Fruit fly (Drosophila melanogaster) whole organism, wandering third instar larva: ENCODE data around the gene St2.

ENCODE experiments used
- Abd-B ChIP-seq: fragments of >200 bp; optimal IDR thresholded peaks from 2 replicates; lab custom pipeline; 2017; ENCODE audit warnings: missing biosample characterization, missing genetic modification characterization
- CG32264 ChIP-seq: fragments of 200-800 bp; sonication (Bioruptor generic); optimal IDR thresholded peaks from 2 replicates; lab custom pipeline; 2016; ENCODE audit warnings: missing biosample characterization, missing genetic modification characterization
- CG9705 ChIP-seq: fragments of 200-800 bp; sonication (Bioruptor generic); optimal IDR thresholded peaks from 2 replicates; lab custom pipeline; 2018; ENCODE audit warnings: missing biosample characterization, mild to moderate bottlenecking, missing genetic modification characterization
- CrebA ChIP-seq: fragments of 200-800 bp; sonication (Bioruptor generic); optimal IDR thresholded peaks from 2 replicates; lab custom pipeline; 2016; ENCODE audit warnings: missing biosample characterization, mild to moderate bottlenecking, missing genetic modification characterization, borderline replicate concordance
- Dfd ChIP-seq: fragments of >200 bp; optimal IDR thresholded peaks from 2 replicates; lab custom pipeline; 2017; ENCODE audit warnings: missing biosample characterization, missing genetic modification characterization
- Dif ChIP-seq: fragments of 200-275, 200-300 bp; sonication (Bioruptor generic); optimal IDR thresholded peaks from 2 replicates; lab custom pipeline; 2018; ENCODE audit warnings: missing biosample characterization, missing genetic modification characterization; ENCODE audit not compliant: partially characterized antibody
- GATAd ChIP-seq: sonication (Bioruptor generic); optimal IDR thresholded peaks from 2 replicates; lab custom pipeline; 2016; ENCODE audit warnings: missing biosample characterization, missing genetic modification characterization
- HLH106 ChIP-seq: fragments of 200-800 bp; optimal IDR thresholded peaks from 3 replicates; lab custom pipeline; 2019; ENCODE audit warnings: missing biosample characterization, mild to moderate bottlenecking, missing genetic modification characterization, moderate library complexity
- Hr78 ChIP-seq: fragments of >200 bp; optimal IDR thresholded peaks from 2 replicates; lab custom pipeline; 2017; ENCODE audit warnings: missing biosample characterization, missing genetic modification characterization
- Hr83 ChIP-seq: fragments of 200-300 bp; sonication (Bioruptor generic); optimal IDR thresholded peaks from 2 replicates; lab custom pipeline; 2016; ENCODE audit warnings: missing biosample characterization, mild to moderate bottlenecking, missing genetic modification characterization, moderate library complexity; ENCODE audit not compliant: poor library complexity, severe bottlenecking
- Mio ChIP-seq: sonication (Bioruptor generic); optimal IDR thresholded peaks from 2 replicates; lab custom pipeline; 2016; ENCODE audit warnings: missing biosample characterization, missing genetic modification characterization
- N ChIP-seq: fragments of >200 bp; optimal IDR thresholded peaks from 2 replicates; lab custom pipeline; 2018; ENCODE audit warnings: missing biosample characterization, missing external identifiers, missing genetic modification characterization
- OdsH ChIP-seq: fragments of 200-800 bp; sonication (Bioruptor generic); optimal IDR thresholded peaks from 2 replicates; lab custom pipeline; 2016; ENCODE audit warnings: missing biosample characterization, mild to moderate bottlenecking, missing genetic modification characterization
- Rel ChIP-seq, 2 experiments: fragments of 200-800 bp; sonication (Bioruptor generic) in 1 of 2; optimal IDR thresholded peaks; 2 replicates in 1 of 2; 3 replicates in 1 of 2; lab custom pipeline; 2016 to 2019; ENCODE audit warnings: mild to moderate bottlenecking in 2 of 2, missing biosample characterization in 2 of 2, missing genetic modification characterization in 2 of 2, moderate library complexity in 1 of 2
- Sp1 ChIP-seq: fragments of 200-800 bp; sonication (Bioruptor generic); optimal IDR thresholded peaks from 3 replicates; lab custom pipeline; 2019; ENCODE audit warnings: missing biosample characterization, mild to moderate bottlenecking, missing genetic modification characterization, moderate library complexity
- Vsx2 ChIP-seq: fragments of 200-300, 225-300 bp; sonication (Bioruptor generic); optimal IDR thresholded peaks from 2 replicates; lab custom pipeline; 2018; ENCODE audit warnings: missing biosample characterization, missing genetic modification characterization; ENCODE audit not compliant: partially characterized antibody
- br ChIP-seq: fragments of 200-800 bp; sonication (Bioruptor generic); optimal IDR thresholded peaks from 2 replicates; lab custom pipeline; 2016; ENCODE audit warnings: missing biosample characterization, missing genetic modification characterization
- brk ChIP-seq: fragments of 200-800 bp; sonication (Bioruptor generic); optimal IDR thresholded peaks from 2 replicates; lab custom pipeline; 2016; ENCODE audit warnings: missing biosample characterization, mild to moderate bottlenecking, missing genetic modification characterization
- dl ChIP-seq, 2 experiments: fragments of 175-275, 200-275 bp in 1 of 2; fragments of 200-275 bp in 1 of 2; sonication (Bioruptor generic); optimal IDR thresholded peaks; lab custom pipeline; 2018; ENCODE audit warnings: mild to moderate bottlenecking in 2 of 2, missing biosample characterization in 2 of 2, missing genetic modification characterization in 2 of 2, moderate library complexity in 2 of 2; ENCODE audit not compliant: partially characterized antibody in 2 of 2, insufficient read depth in 1 of 2
- dmrt93B ChIP-seq: fragments of 200-800 bp; sonication (Bioruptor generic); optimal IDR thresholded peaks from 2 replicates; lab custom pipeline; 2018; ENCODE audit warnings: missing biosample characterization, mild to moderate bottlenecking, missing genetic modification characterization
- dsf ChIP-seq: sonication (Bioruptor generic); optimal IDR thresholded peaks from 2 replicates; lab custom pipeline; 2016; ENCODE audit warnings: missing biosample characterization, missing genetic modification characterization, borderline replicate concordance
- foxo ChIP-seq, 2 experiments: fragments of 200-800 bp; sonication (Bioruptor generic); optimal IDR thresholded peaks; 2 replicates in 1 of 2; 3 replicates in 1 of 2; lab custom pipeline; 2016 to 2017; ENCODE audit warnings: missing biosample characterization in 2 of 2, missing genetic modification characterization in 2 of 2
- fru ChIP-seq: fragments of 200-800 bp; sonication (Bioruptor generic); optimal IDR thresholded peaks from 3 replicates; lab custom pipeline; 2016; ENCODE audit warnings: missing biosample characterization, mild to moderate bottlenecking, missing genetic modification characterization
- h ChIP-seq: fragments of 200-800 bp; sonication (Bioruptor generic); optimal IDR thresholded peaks from 3 replicates; lab custom pipeline; 2016; ENCODE audit warnings: missing biosample characterization, mild to moderate bottlenecking, missing genetic modification characterization
- jim ChIP-seq: fragments of 175-275, 200-325 bp; sonication (Bioruptor generic); optimal IDR thresholded peaks from 2 replicates; lab custom pipeline; 2016; ENCODE audit warnings: missing biosample characterization, mild to moderate bottlenecking, missing genetic modification characterization
- lola ChIP-seq: fragments of >200 bp; optimal IDR thresholded peaks from 2 replicates; lab custom pipeline; 2017; ENCODE audit warnings: missing biosample characterization, missing genetic modification characterization
- pan ChIP-seq: fragments of >200 bp; optimal IDR thresholded peaks from 2 replicates; lab custom pipeline; 2017
- psq ChIP-seq: fragments of 200-800 bp; sonication (Bioruptor generic); optimal IDR thresholded peaks from 3 replicates; lab custom pipeline; 2017; ENCODE audit warnings: missing biosample characterization, mild to moderate bottlenecking, missing genetic modification characterization, moderate library complexity
- rgr ChIP-seq: fragments of 200-800 bp; sonication (Bioruptor generic); optimal IDR thresholded peaks from 3 replicates; lab custom pipeline; 2016; ENCODE audit warnings: missing biosample characterization, mild to moderate bottlenecking, missing genetic modification characterization
- sage ChIP-seq: fragments of 200-800 bp; sonication (Bioruptor generic); optimal IDR thresholded peaks from 2 replicates; lab custom pipeline; 2016; ENCODE audit warnings: missing biosample characterization, mild to moderate bottlenecking, missing genetic modification characterization
- sv ChIP-seq: fragments of 200-800 bp; sonication (Bioruptor generic); optimal IDR thresholded peaks from 3 replicates; lab custom pipeline; 2016; ENCODE audit warnings: missing biosample characterization, missing genetic modification characterization
- tai ChIP-seq: sonication (Bioruptor generic); optimal IDR thresholded peaks from 2 replicates; lab custom pipeline; 2016; ENCODE audit warnings: missing biosample characterization, missing genetic modification characterization
- usp ChIP-seq: fragments of >200 bp; optimal IDR thresholded peaks from 2 replicates; lab custom pipeline; 2017; ENCODE audit warnings: missing biosample characterization, missing genetic modification characterization
- woc ChIP-seq: sonication (Bioruptor generic); optimal IDR thresholded peaks from 2 replicates; lab custom pipeline; 2016; ENCODE audit warnings: missing biosample characterization, mild to moderate bottlenecking, missing genetic modification characterization

St2 gene

dm6 chr3R:9222355-9222754, 29.3 kb upstream of the St2 start:
- TF ChIP-seq Hr78 (GFP tag; lab: Kevin White, UChicago) (no peak), Dfd (GFP tag; lab: Kevin White, UChicago) (no peak), usp (GFP tag; lab: Kevin White, UChicago) (no peak), h (GFP tag; lab: Kevin White, UChicago) (no peak), tai (GFP tag; lab: Kevin White, UChicago) (no peak), jim (GFP tag; lab: Kevin White, UChicago) (no peak), rgr (GFP tag; lab: Kevin White, UChicago) (no peak), N (GFP tag; lab: Kevin White, UChicago) (no peak), dsf (no peak), Sp1 (no peak), pan (lab: Kevin White, UChicago) (no peak), psq (GFP tag; lab: Kevin White, UChicago) (no peak), sv (GFP tag; lab: Kevin White, UChicago) (no peak)

dm6 chr3R:9224807-9225206, 26.8 kb upstream of the St2 start:
- TF ChIP-seq dl (GFP tag; optimal IDR thresholded peaks at IDR 0.05; lab: Kevin White, UChicago; ENCODE audit: insufficient read depth in 1 of 2, partially characterized antibody in 2 of 2) = no peak
- no peak for TF ChIP-seq dmrt93B
- peak in 1 of 2 experiments; percentile 23 for TF ChIP-seq foxo (GFP tag; optimal IDR thresholded peaks at IDR 0.05; lab: Kevin White, UChicago)
- TF ChIP-seq sage = no peak
- TF ChIP-seq psq (GFP tag; lab: Kevin White, UChicago) = peak; percentile 5
- peak; percentile 17 for TF ChIP-seq h (GFP tag; lab: Kevin White, UChicago)
- TF ChIP-seq rgr (GFP tag; lab: Kevin White, UChicago) = peak; percentile 1
- TF ChIP-seq OdsH = peak; percentile 8
- peak; percentile 47 for TF ChIP-seq sv (GFP tag; lab: Kevin White, UChicago)
- no peak for TF ChIP-seq tai (GFP tag; lab: Kevin White, UChicago)
- no peak for TF ChIP-seq Hr83 (GFP tag; lab: Kevin White, UChicago)

- TF ChIP-seq fru (GFP tag; lab: Kevin White, UChicago) (peak; percentile 8), lola (GFP tag; lab: Kevin White, UChicago) (no peak), Vsx2 (GFP tag; lab: Kevin White, UChicago) (peak; percentile 3)
Measured at dm6 chr3R:9226146-9226545, 25.5 kb upstream of the St2 start.

DNA sequence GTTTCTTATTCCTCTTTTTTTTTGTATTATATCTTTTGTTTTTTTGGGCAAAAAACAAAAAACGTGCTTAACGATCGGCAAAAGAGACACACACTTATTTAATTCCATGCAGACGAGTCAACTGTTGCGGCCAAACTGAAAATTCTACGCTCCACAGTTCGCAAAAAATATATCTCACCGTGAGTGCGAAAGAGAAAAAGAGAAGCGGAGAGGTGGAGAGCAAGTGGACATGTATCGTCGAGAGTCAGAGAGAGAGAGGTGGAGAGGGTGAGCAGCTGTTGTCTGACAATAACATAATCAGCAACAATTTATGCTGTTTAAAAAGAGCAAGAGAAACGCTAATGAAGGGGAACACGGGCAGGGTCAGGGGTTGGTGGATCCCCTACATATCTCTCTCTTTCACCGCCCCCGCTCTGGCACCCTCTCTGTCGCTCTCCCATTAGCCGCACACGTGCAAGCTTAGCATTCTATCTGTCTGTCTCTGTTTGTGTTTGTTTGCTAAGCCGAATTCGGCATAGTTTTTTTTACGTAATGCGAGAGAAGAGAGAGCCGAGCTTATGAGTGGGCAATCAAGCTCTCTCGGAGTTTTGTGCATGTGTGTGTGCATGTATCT, 24.8 kb upstream of the St2 start:
- peak; percentile 94 for TF ChIP-seq psq (GFP tag; lab: Kevin White, UChicago)
- peak; percentile 75 for TF ChIP-seq Dif (GFP tag; lab: Kevin White, UChicago)
- TF ChIP-seq jim (GFP tag; lab: Kevin White, UChicago) = no peak
- TF ChIP-seq dmrt93B = no peak
- no peak for TF ChIP-seq Abd-B (GFP tag; lab: Kevin White, UChicago)
- no peak for TF ChIP-seq brk (GFP tag; lab: Kevin White, UChicago)
- TF ChIP-seq OdsH = no peak
- TF ChIP-seq woc = peak; percentile 5
- no peak for TF ChIP-seq foxo (GFP tag; optimal IDR thresholded peaks at IDR 0.05; lab: Kevin White, UChicago)
- no peak for TF ChIP-seq lola (GFP tag; lab: Kevin White, UChicago)
- TF ChIP-seq sv (GFP tag; lab: Kevin White, UChicago) = no peak
- TF ChIP-seq N (GFP tag; lab: Kevin White, UChicago) = no peak
- TF ChIP-seq sage = no peak
- TF ChIP-seq Mio (GFP tag; lab: Kevin White, UChicago) = no peak
- TF ChIP-seq CG9705 (GFP tag; lab: Kevin White, UChicago) = no peak
- TF ChIP-seq dl (GFP tag; optimal IDR thresholded peaks at IDR 0.05; lab: Kevin White, UChicago; ENCODE audit: insufficient read depth in 1 of 2, partially characterized antibody in 2 of 2) = peak; percentile 32 to 65
- no peak for TF ChIP-seq HLH106 (tag; lab: Kevin White, UChicago)
- no peak for TF ChIP-seq br
- no peak for TF ChIP-seq GATAd (GFP tag; lab: Kevin White, UChicago)
- peak; percentile 73 for TF ChIP-seq Vsx2 (GFP tag; lab: Kevin White, UChicago)
- TF ChIP-seq CrebA (GFP tag; lab: Kevin White, UChicago) = no peak
- TF ChIP-seq Sp1 = no peak
- TF ChIP-seq tai (GFP tag; lab: Kevin White, UChicago) = no peak
- TF ChIP-seq Rel (GFP tag; optimal IDR thresholded peaks at IDR 0.05; lab: Kevin White, UChicago) = no peak
- peak; percentile 93 for TF ChIP-seq Rel (tag; optimal IDR thresholded peaks at IDR 0.05; lab: Kevin White, UChicago)
- no peak for TF ChIP-seq dsf
- TF ChIP-seq pan (lab: Kevin White, UChicago) = no peak
- no peak for TF ChIP-seq Hr83 (GFP tag; lab: Kevin White, UChicago)
- TF ChIP-seq Hr78 (GFP tag; lab: Kevin White, UChicago) = no peak
- TF ChIP-seq CG32264 (GFP tag; lab: Kevin White, UChicago) = no peak
